Worm (Caenorhabditis elegans): Measurements from ENCODE around the gene sgt-1.
A peak's percentile ranks its signal among the peaks of the same experiment; 100 is the strongest.

sgt-1 gene

DNA sequence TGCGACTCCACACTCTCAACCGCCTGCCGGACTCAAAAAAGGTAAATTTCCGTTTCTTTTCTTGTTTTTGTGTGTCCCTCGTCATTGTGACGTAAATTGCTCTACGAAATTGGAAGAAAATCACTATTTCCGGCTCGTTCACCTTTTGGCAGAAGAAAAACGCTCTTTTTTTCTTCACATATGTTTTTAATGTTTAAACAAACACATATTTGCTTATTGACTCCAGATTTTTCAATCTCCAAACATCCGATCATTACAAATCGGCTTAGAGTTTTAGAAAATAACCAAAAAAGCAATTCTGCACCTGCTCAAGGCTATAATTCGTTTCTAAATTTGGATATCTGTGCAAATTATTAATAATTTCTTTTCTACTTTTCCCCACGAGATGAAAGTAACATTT lies 2.3 kb upstream of the sgt-1 start:
- TF ChIP-seq lin-39 (tag; optimal IDR thresholded peaks at IDR 0.05) = no peak
- TF ChIP-seq sma-9 (GFP tag; optimal IDR thresholded peaks at IDR 0.05) = no peak
- TF ChIP-seq sma-9 (tag; optimal IDR thresholded peaks at IDR 0.05) = no peak
- no peak for TF ChIP-seq R02D3.7 (tag; optimal IDR thresholded peaks at IDR 0.05)
- no peak for TF ChIP-seq lin-13 (GFP tag; optimal IDR thresholded peaks at IDR 0.05)
- no peak for TF ChIP-seq Y55F3AM.14 (GFP tag; optimal IDR thresholded peaks at IDR 0.05)

DNA sequence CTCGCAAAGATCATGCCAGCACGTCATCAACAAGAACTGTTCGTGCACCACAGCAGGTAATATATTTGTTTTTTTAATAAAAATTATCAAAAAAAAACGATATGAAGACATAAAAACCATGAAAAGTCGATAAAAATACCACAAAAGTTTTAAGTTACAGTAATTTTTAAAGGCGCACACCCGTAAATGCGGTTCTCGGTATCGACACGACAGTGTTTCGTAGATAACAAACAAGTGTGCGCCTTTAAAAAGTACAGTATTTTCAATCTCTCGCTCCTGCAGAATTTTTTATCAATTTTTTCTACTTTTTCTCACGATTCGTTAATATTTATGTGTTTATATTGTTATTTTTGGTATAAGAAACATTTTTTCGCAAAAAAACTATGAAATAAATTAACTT lies 1.7 kb upstream of the sgt-1 start:
- TF ChIP-seq elt-3 (tag; optimal IDR thresholded peaks at IDR 0.05) = no peak
- TF ChIP-seq unc-62 (GFP tag; optimal IDR thresholded peaks at IDR 0.05) = no peak
- no peak for TF ChIP-seq alr-1 (tag; optimal IDR thresholded peaks at IDR 0.05)
- no peak for TF ChIP-seq gmeb-1 (tag; optimal IDR thresholded peaks at IDR 0.05)
- no peak for TF ChIP-seq nhr-23 (tag; optimal IDR thresholded peaks at IDR 0.05)
- TF ChIP-seq crh-2 (tag; optimal IDR thresholded peaks at IDR 0.05) = no peak
- no peak for TF ChIP-seq nhr-21 (tag; optimal IDR thresholded peaks at IDR 0.05)
- TF ChIP-seq ceh-16 (tag; optimal IDR thresholded peaks at IDR 0.05) = no peak
- no peak for TF ChIP-seq lin-11 (tag; optimal IDR thresholded peaks at IDR 0.05)
- TF ChIP-seq ZK546.5 (tag; optimal IDR thresholded peaks at IDR 0.05) = no peak
- TF ChIP-seq ztf-4 (tag; optimal IDR thresholded peaks at IDR 0.05) = no peak
- no peak for TF ChIP-seq nhr-129 (tag; optimal IDR thresholded peaks at IDR 0.05)
- TF ChIP-seq nhr-10 (tag; optimal IDR thresholded peaks at IDR 0.05) = no peak
- TF ChIP-seq ztf-11 (tag; optimal IDR thresholded peaks at IDR 0.05) = no peak
- no peak for TF ChIP-seq egl-27 (tag; optimal IDR thresholded peaks at IDR 0.05)
- no peak for TF ChIP-seq nhr-12 (tag; optimal IDR thresholded peaks at IDR 0.05)
- TF ChIP-seq mab-5 (tag; optimal IDR thresholded peaks at IDR 0.05) = no peak

DNA sequence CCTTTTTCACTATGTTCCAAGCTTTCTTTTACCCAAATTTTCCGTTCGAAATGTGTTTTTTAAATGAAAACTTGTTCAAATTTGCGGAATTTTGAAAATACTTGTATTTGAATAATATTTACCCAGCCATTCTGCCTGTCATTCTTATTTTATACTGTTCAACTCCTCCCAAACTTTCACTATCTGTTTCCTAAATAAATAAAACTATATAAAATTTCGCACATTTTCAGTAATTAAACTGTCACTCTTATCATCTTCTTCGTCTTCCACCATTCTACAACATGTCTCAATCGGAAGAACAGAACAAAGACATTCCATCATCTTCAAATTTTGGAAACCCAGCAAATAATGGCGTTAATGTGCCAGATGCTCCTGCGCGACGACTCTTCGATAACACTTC lies 1.2 kb upstream of the sgt-1 start, which contains the start of gene btbd-10:
TSS of gene btbd-10 (plus strand) at position 231 of the 400 bp plus-strand sequence.
- TF ChIP-seq ceh-82 (tag; optimal IDR thresholded peaks at IDR 0.05) (no peak), skn-1 (tag; optimal IDR thresholded peaks at IDR 0.05) (no peak), nhr-77 (tag; optimal IDR thresholded peaks at IDR 0.05) (no peak), ZK546.5 (tag; optimal IDR thresholded peaks at IDR 0.05) (no peak), blmp-1 (tag; optimal IDR thresholded peaks at IDR 0.05; ENCODE audit: insufficient read depth) (no peak), Y55F3AM.14 (GFP tag; optimal IDR thresholded peaks at IDR 0.05) (no peak), sma-9 (GFP tag; optimal IDR thresholded peaks at IDR 0.05) (no peak), sma-9 (tag; optimal IDR thresholded peaks at IDR 0.05) (no peak)

DNA sequence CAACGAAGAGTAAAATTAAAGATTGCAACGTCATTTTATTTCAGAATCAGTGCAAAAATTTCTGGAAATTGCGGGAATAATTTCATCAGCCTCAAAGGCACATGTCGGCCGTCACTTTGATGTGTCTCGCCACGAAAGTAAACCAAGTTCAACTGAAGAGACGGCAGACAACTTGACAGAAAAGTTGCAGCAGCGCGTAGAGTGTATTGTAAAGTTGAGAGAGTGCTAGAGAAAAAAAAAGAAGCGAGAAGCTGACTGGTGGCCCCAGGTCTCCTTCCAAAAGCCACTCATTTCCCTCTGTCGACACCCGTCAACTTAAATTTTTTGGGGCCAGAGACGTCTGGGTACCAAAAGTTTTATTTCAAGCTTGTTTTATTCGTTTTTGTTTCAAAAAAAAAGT lies 681 bp upstream of the sgt-1 start:
- TF ChIP-seq nhr-129 (tag; optimal IDR thresholded peaks at IDR 0.05) (peak; percentile 89), lsy-2 (tag; optimal IDR thresholded peaks at IDR 0.05) (peak in 1 of 2 experiments; percentile 83), nhr-25 (tag; optimal IDR thresholded peaks at IDR 0.05) (peak; percentile 69), sma-9 (GFP tag; optimal IDR thresholded peaks at IDR 0.05) (peak; percentile 70), sma-9 (tag; optimal IDR thresholded peaks at IDR 0.05) (no peak), ztf-1 (GFP tag; conservative IDR thresholded peaks at IDR 0.05) (no peak), aly-2 (tag; optimal IDR thresholded peaks at IDR 0.05) (no peak), skn-1 (tag; optimal IDR thresholded peaks at IDR 0.05) (no peak), crh-2 (tag; optimal IDR thresholded peaks at IDR 0.05) (peak; percentile 87), ceh-16 (tag; optimal IDR thresholded peaks at IDR 0.05) (no peak), lin-11 (tag; optimal IDR thresholded peaks at IDR 0.05) (peak; percentile 41), lin-13 (GFP tag; optimal IDR thresholded peaks at IDR 0.05) (peak; percentile 58), ceh-82 (tag; optimal IDR thresholded peaks at IDR 0.05) (no peak), snpc-4 (tag; optimal IDR thresholded peaks at IDR 0.05) (peak; percentile 64), unc-55 (GFP tag; optimal IDR thresholded peaks at IDR 0.05) (peak; percentile 93), C34F6.9 (tag; optimal IDR thresholded peaks at IDR 0.05) (peak; percentile 92), lin-39 (tag; optimal IDR thresholded peaks at IDR 0.05) (no peak), fos-1 (tag; optimal IDR thresholded peaks at IDR 0.05) (peak; percentile 71), mdl-1 (tag; optimal IDR thresholded peaks at IDR 0.05) (peak; percentile 38 to 59), ztf-11 (tag; optimal IDR thresholded peaks at IDR 0.05) (no peak), nhr-21 (tag; optimal IDR thresholded peaks at IDR 0.05) (peak; percentile 31), dmd-4 (tag; optimal IDR thresholded peaks at IDR 0.05) (no peak), sma-3 (GFP tag; optimal IDR thresholded peaks at IDR 0.05) (no peak), ztf-4 (tag; optimal IDR thresholded peaks at IDR 0.05) (peak; percentile 39), ama-1 (optimal IDR thresholded peaks at IDR 0.05) (peak; percentile 59), ZK546.5 (tag; optimal IDR thresholded peaks at IDR 0.05) (no peak), unc-39 (tag; optimal IDR thresholded peaks at IDR 0.05) (no peak), mab-5 (tag; optimal IDR thresholded peaks at IDR 0.05) (peak; percentile 25), nhr-6 (tag; optimal IDR thresholded peaks at IDR 0.05) (peak; percentile 6), zag-1 (tag; optimal IDR thresholded peaks at IDR 0.05) (peak; percentile 51), F13H6.1 (tag; optimal IDR thresholded peaks at IDR 0.05) (peak; percentile 76), egl-27 (tag; optimal IDR thresholded peaks at IDR 0.05) (no peak), gmeb-1 (tag; optimal IDR thresholded peaks at IDR 0.05) (peak; percentile 71), sem-4 (tag; optimal IDR thresholded peaks at IDR 0.05) (peak; percentile 43)

All from whole organism, L2 larva.